Fruit fly (Drosophila melanogaster) whole organism, embryonic: Measurements from ENCODE around the gene CatB.

ENCODE experiments used
- ATbp ChIP-seq: fragments of 200-800 bp; sonication (Bioruptor generic); optimal IDR thresholded peaks from 2 replicates; lab custom pipeline; 2017; ENCODE audit warnings: missing biosample characterization, mild to moderate bottlenecking, missing genetic modification characterization, missing genetic modification reagents
- Atf6 ChIP-seq: fragments of 200-800 bp; sonication (Bioruptor generic); IDR thresholded peaks from 2 replicates; pipeline ENCODE4 v1.3.6; 2022; ENCODE audit warnings: missing biosample characterization, missing genetic modification characterization
- BtbVII ChIP-seq: fragments of 200-800 bp; sonication (Bioruptor generic); optimal IDR thresholded peaks from 3 replicates; lab custom pipeline; 2017; ENCODE audit warnings: missing biosample characterization, mild to moderate bottlenecking, missing genetic modification characterization
- CG10274 ChIP-seq: fragments of 200-800 bp; sonication (Bioruptor generic); optimal IDR thresholded peaks from 3 replicates; lab custom pipeline; 2017; ENCODE audit warnings: missing biosample characterization, mild to moderate bottlenecking, missing genetic modification characterization
- CG10959 ChIP-seq: fragments of 200-800 bp; sonication (Bioruptor generic); IDR thresholded peaks from 2 replicates; pipeline ENCODE4 v1.3.6; 2022; ENCODE audit warnings: missing biosample characterization, missing genetic modification characterization
- CG10979 ChIP-seq: fragments of 200-800 bp; sonication (Bioruptor generic); optimal IDR thresholded peaks from 2 replicates; lab custom pipeline; 2018; ENCODE audit warnings: missing biosample characterization, mild to moderate bottlenecking, missing genetic modification characterization, moderate library complexity
- CG14441 ChIP-seq: fragments of 200-800 bp; sonication (Bioruptor generic); IDR thresholded peaks from 2 replicates; pipeline ENCODE4 v1.3.6; 2022; ENCODE audit warnings: missing biosample characterization, missing genetic modification characterization
- CG15514 ChIP-seq: fragments of 200-800 bp; sonication (Bioruptor generic); optimal IDR thresholded peaks from 3 replicates; lab custom pipeline; 2017; ENCODE audit warnings: missing biosample characterization, missing genetic modification characterization, mild to moderate bottlenecking, moderate library complexity, missing genetic modification reagents
- CG17802 ChIP-seq: fragments of 200-800 bp; sonication (Bioruptor generic); optimal IDR thresholded peaks from 2 replicates; lab custom pipeline; 2018; ENCODE audit warnings: missing biosample characterization, mild to moderate bottlenecking, missing genetic modification characterization, moderate library complexity
- CG17829 ChIP-seq: fragments of 200-800 bp; optimal IDR thresholded peaks from 2 replicates; lab custom pipeline; 2019; ENCODE audit warnings: missing biosample characterization, mild to moderate bottlenecking, missing genetic modification characterization, moderate library complexity
- CG2875 ChIP-seq: fragments of 200-800 bp; sonication (Bioruptor generic); optimal IDR thresholded peaks from 2 replicates; lab custom pipeline; 2017; ENCODE audit warnings: missing biosample characterization, mild to moderate bottlenecking, missing genetic modification characterization, missing genetic modification reagents
- CG31365 ChIP-seq: fragments of 200-800 bp; sonication (Bioruptor generic); optimal IDR thresholded peaks from 2 replicates; lab custom pipeline; 2018; ENCODE audit warnings: missing biosample characterization, mild to moderate bottlenecking, missing genetic modification characterization
- CG34224 ChIP-seq: fragments of 200-800 bp; sonication (Bioruptor generic); IDR thresholded peaks from 3 replicates; pipeline ENCODE4 v1.3.6; 2022; ENCODE audit warnings: missing biosample characterization, missing genetic modification characterization; ENCODE audit not compliant: partially characterized antibody
- CG4360 ChIP-seq: fragments of 200-800 bp; sonication (Bioruptor generic); IDR thresholded peaks from 2 replicates; pipeline ENCODE4 v1.3.6; 2022; ENCODE audit warnings: missing biosample characterization, missing genetic modification characterization
- CG6813 ChIP-seq: fragments of 200-800 bp; sonication (Bioruptor generic); optimal IDR thresholded peaks from 2 replicates; lab custom pipeline; 2017; ENCODE audit warnings: missing biosample characterization, missing genetic modification characterization, mild to moderate bottlenecking, moderate library complexity, missing genetic modification reagents
- CG6854 ChIP-seq: fragments of 200-800 bp; sonication (Bioruptor generic); optimal IDR thresholded peaks from 3 replicates; lab custom pipeline; 2017; ENCODE audit warnings: missing biosample characterization, mild to moderate bottlenecking, missing genetic modification characterization
- CG9215 ChIP-seq: fragments of 200-800 bp; sonication (Bioruptor generic); IDR thresholded peaks from 2 replicates; pipeline ENCODE4 v1.3.6; 2022; ENCODE audit warnings: missing biosample characterization, missing genetic modification characterization
- CG9817 ChIP-seq: fragments of 200-800 bp; sonication (Bioruptor generic); optimal IDR thresholded peaks from 2 replicates; lab custom pipeline; 2018; ENCODE audit warnings: missing biosample characterization, mild to moderate bottlenecking, missing genetic modification characterization, moderate library complexity
- D ChIP-seq, 2 experiments: fragments of 200-800 bp in 1 of 2; fragments of >200 bp in 1 of 2; sonication (Bioruptor generic) in 1 of 2; optimal IDR thresholded peaks; 2 replicates in 1 of 2; 3 replicates in 1 of 2; lab custom pipeline; 2017; ENCODE audit warnings: mild to moderate bottlenecking in 1 of 2, missing biosample characterization in 1 of 2, missing genetic modification characterization in 1 of 2, missing genetic modification reagents in 1 of 2
- Dad ChIP-seq: fragments of 200-800 bp; sonication (Bioruptor generic); optimal IDR thresholded peaks from 3 replicates; lab custom pipeline; 2016; ENCODE audit warnings: missing biosample characterization, missing genetic modification characterization
- Dek ChIP-seq: fragments of 200-800 bp; sonication (Bioruptor generic); optimal IDR thresholded peaks from 3 replicates; lab custom pipeline; 2019; ENCODE audit warnings: missing biosample characterization, mild to moderate bottlenecking, missing genetic modification characterization, moderate library complexity
- Dref ChIP-seq: fragments of 200-800 bp; sonication (Bioruptor generic); IDR thresholded peaks from 2 replicates; pipeline ENCODE4 v1.3.6; 2022; ENCODE audit warnings: missing biosample characterization, missing genetic modification characterization
- E2f2 ChIP-seq: fragments of 200-800 bp; sonication (Bioruptor generic); IDR thresholded peaks from 2 replicates; pipeline ENCODE4 v1.3.6; 2022; ENCODE audit warnings: missing biosample characterization, missing genetic modification characterization
- H15 ChIP-seq: fragments of 200-800 bp; sonication (Bioruptor generic); IDR thresholded peaks from 3 replicates; pipeline ENCODE4 v1.3.6; 2022; ENCODE audit warnings: missing biosample characterization, missing genetic modification characterization
- Mrtf ChIP-seq: fragments of 200-800 bp; sonication (Bioruptor generic); IDR thresholded peaks from 3 replicates; pipeline ENCODE4 v1.3.6; 2022; ENCODE audit warnings: missing biosample characterization, missing genetic modification characterization
- Ptx1 ChIP-seq: fragments of 200-800 bp; sonication (Bioruptor generic); IDR thresholded peaks from 2 replicates; pipeline ENCODE4 v1.3.6; 2022; ENCODE audit warnings: missing biosample characterization, missing genetic modification characterization
- Ravus ChIP-seq: fragments of 200-800 bp; sonication (Bioruptor generic); IDR thresholded peaks from 2 replicates; pipeline ENCODE4 v1.3.6; 2022; ENCODE audit warnings: missing biosample characterization, missing genetic modification characterization
- Rx ChIP-seq: fragments of 200-800 bp; sonication (Bioruptor generic); IDR thresholded peaks from 2 replicates; pipeline ENCODE4 v1.3.6; 2022; ENCODE audit warnings: missing biosample characterization, missing genetic modification characterization
- Scr ChIP-seq: fragments of 200-800 bp; sonication (Bioruptor generic); IDR thresholded peaks from 2 replicates; pipeline ENCODE4 v1.3.6; 2022; ENCODE audit warnings: missing biosample characterization, missing genetic modification characterization; ENCODE audit not compliant: partially characterized antibody
- Sry-β ChIP-seq: fragments of 200-800 bp; sonication (Bioruptor generic); optimal IDR thresholded peaks from 2 replicates; lab custom pipeline; 2018; ENCODE audit warnings: missing biosample characterization, mild to moderate bottlenecking, missing genetic modification characterization, moderate library complexity
- Sry-δ ChIP-seq: fragments of 200-800 bp; sonication (Bioruptor generic); optimal IDR thresholded peaks from 2 replicates; lab custom pipeline; 2016; ENCODE audit warnings: missing biosample characterization, missing genetic modification characterization
- YL-1 ChIP-seq: fragments of 200-800 bp; sonication (Bioruptor generic); optimal IDR thresholded peaks from 3 replicates; lab custom pipeline; 2017; ENCODE audit warnings: missing biosample characterization, mild to moderate bottlenecking, missing genetic modification characterization
- ab ChIP-seq: fragments of 200-800 bp; sonication (Bioruptor generic); optimal IDR thresholded peaks from 2 replicates; lab custom pipeline; 2016; ENCODE audit warnings: missing biosample characterization, missing genetic modification characterization
- bsh ChIP-seq, 2 experiments: fragments of 200-800 bp; sonication (Bioruptor generic); optimal IDR thresholded peaks; 2 replicates each; lab custom pipeline; 2017 to 2018; ENCODE audit warnings: mild to moderate bottlenecking in 2 of 2, missing biosample characterization in 2 of 2, missing genetic modification characterization in 2 of 2, moderate library complexity in 1 of 2
- cato ChIP-seq: fragments of 200-800 bp; sonication (Bioruptor generic); optimal IDR thresholded peaks from 2 replicates; lab custom pipeline; 2016; ENCODE audit warnings: missing biosample characterization, missing genetic modification characterization, borderline replicate concordance
- chinmo ChIP-seq: fragments of 200-800 bp; sonication (Bioruptor generic); IDR thresholded peaks from 4 replicates; pipeline ENCODE4 v1.3.6; 2022; ENCODE audit warnings: missing biosample characterization, missing genetic modification characterization; ENCODE audit not compliant: partially characterized antibody
- corto ChIP-seq: fragments of 200-800 bp; sonication (Bioruptor generic); optimal IDR thresholded peaks from 2 replicates; lab custom pipeline; 2016; ENCODE audit warnings: missing biosample characterization, mild to moderate bottlenecking, missing genetic modification characterization, moderate library complexity
- disco-r ChIP-seq: fragments of 200-800 bp; sonication (Bioruptor generic); optimal IDR thresholded peaks from 2 replicates; lab custom pipeline; 2016; ENCODE audit warnings: missing biosample characterization, missing genetic modification characterization
- gce ChIP-seq: fragments of 200-800 bp; sonication (Bioruptor generic); IDR thresholded peaks from 3 replicates; pipeline ENCODE4 v1.3.6; 2022; ENCODE audit warnings: missing biosample characterization, missing genetic modification characterization
- gem ChIP-seq: fragments of 200-800 bp; sonication (Bioruptor generic); optimal IDR thresholded peaks from 2 replicates; lab custom pipeline; 2019; ENCODE audit warnings: missing biosample characterization, mild to moderate bottlenecking, missing genetic modification characterization, moderate library complexity
- her ChIP-seq: fragments of 200-800 bp; sonication (Bioruptor generic); optimal IDR thresholded peaks from 2 replicates; lab custom pipeline; 2016; ENCODE audit warnings: missing biosample characterization, missing genetic modification characterization
- maf-S ChIP-seq: fragments of 200-800 bp; sonication (Bioruptor generic); optimal IDR thresholded peaks from 2 replicates; lab custom pipeline; 2016; ENCODE audit warnings: missing biosample characterization, missing genetic modification characterization
- pfk ChIP-seq: fragments of 200-800 bp; sonication (Bioruptor generic); optimal IDR thresholded peaks from 2 replicates; lab custom pipeline; 2018; ENCODE audit warnings: missing biosample characterization, mild to moderate bottlenecking, missing genetic modification characterization, moderate library complexity
- pho ChIP-seq: fragments of 200-800 bp; sonication (Bioruptor generic); optimal IDR thresholded peaks from 2 replicates; lab custom pipeline; 2016; ENCODE audit warnings: missing biosample characterization, missing genetic modification characterization
- rib ChIP-seq: fragments of 200-800 bp; sonication (Bioruptor generic); IDR thresholded peaks from 2 replicates; pipeline ENCODE4 v1.3.6; 2022; ENCODE audit warnings: missing biosample characterization, missing genetic modification characterization
- sd ChIP-seq: fragments of 200-800 bp; sonication (Bioruptor generic); optimal IDR thresholded peaks from 3 replicates; lab custom pipeline; 2018; ENCODE audit warnings: missing biosample characterization, mild to moderate bottlenecking, missing genetic modification characterization, moderate library complexity
- tgo ChIP-seq: fragments of 200-800 bp; sonication (Bioruptor generic); IDR thresholded peaks from 3 replicates; pipeline ENCODE4 v1.3.6; 2022; ENCODE audit warnings: missing biosample characterization, missing genetic modification characterization
- trem ChIP-seq: fragments of 200-800 bp; optimal IDR thresholded peaks from 3 replicates; lab custom pipeline; 2019; ENCODE audit warnings: missing biosample characterization, mild to moderate bottlenecking, missing genetic modification characterization, moderate library complexity
- trh ChIP-seq: fragments of 200-800 bp; sonication (Bioruptor generic); optimal IDR thresholded peaks from 2 replicates; lab custom pipeline; 2016; ENCODE audit warnings: missing biosample characterization, missing genetic modification characterization
- wor ChIP-seq: fragments of 200-800 bp; sonication (Bioruptor generic); IDR thresholded peaks from 2 replicates; pipeline ENCODE4 v1.3.6; 2022; ENCODE audit warnings: missing biosample characterization, missing genetic modification characterization

CatB gene

dm6 chr2L:8735572-8735996 is 30.2 kb downstream of the CatB start (continued):
- TF ChIP-seq CG10274 (GFP tag; lab: Kevin White, UChicago) (no peak), CG6854 (peak; percentile 38), Sry-β (GFP tag; lab: Kevin White, UChicago) (no peak), H15 (no peak), CG9817 (no peak), gce (GFP tag; lab: Robert Waterston, UW) (no peak), CG4360 (GFP tag; lab: Robert Waterston, UW) (no peak), Dref (GFP tag; lab: Robert Waterston, UW) (no peak), pfk (GFP tag; lab: Kevin White, UChicago) (peak; percentile 10), Scr (GFP tag; lab: Robert Waterston, UW) (0 out of 2 replicates have a peak, but pooled peaks have one; percentile 21), chinmo (peak; percentile 99), CG2875 (GFP tag; lab: Kevin White, UChicago) (no peak), Rx (GFP tag; lab: Robert Waterston, UW) (no peak), BtbVII (peak; percentile 75), disco-r (peak; percentile 45), her (peak; percentile 70), trh (GFP tag; lab: Kevin White, UChicago) (no peak), ab (GFP tag; lab: Kevin White, UChicago) (no peak), D (optimal IDR thresholded peaks at IDR 0.05; lab: Kevin White, UChicago) (no peak), D (GFP tag; optimal IDR thresholded peaks at IDR 0.05; lab: Kevin White, UChicago) (no peak), rib (GFP tag; lab: Robert Waterston, UW) (peak; percentile 88; the same call in 1 of the 2 replicates), CG17802 (tag; lab: Kevin White, UChicago) (no peak), CG17829 (peak; percentile 25), maf-S (GFP tag; lab: Kevin White, UChicago) (no peak), wor (GFP tag; lab: Robert Waterston, UW) (no peak), E2f2 (GFP tag; lab: Robert Waterston, UW) (peak; percentile 32; the same call in 1 of the 2 replicates), Ravus (GFP tag; lab: Robert Waterston, UW) (peak; percentile 34; the same call in 1 of the 2 replicates), Atf6 (GFP tag; lab: Robert Waterston, UW) (peak; percentile 73), Ptx1 (GFP tag; lab: Robert Waterston, UW) (no peak), sd (tag; lab: Kevin White, UChicago) (peak; percentile 55), CG15514 (GFP tag; lab: Kevin White, UChicago) (peak; percentile 65), tgo (GFP tag; lab: Robert Waterston, UW) (no peak), corto (peak; percentile 30), ATbp (GFP tag; lab: Kevin White, UChicago) (no peak), trem (tag; lab: Kevin White, UChicago) (no peak), Dek (tag; lab: Kevin White, UChicago) (peak; percentile 17), CG9215 (no peak), Dad (no peak), CG10979 (no peak), gem (tag; lab: Kevin White, UChicago) (no peak), CG14441 (GFP tag; lab: Robert Waterston, UW) (no peak), CG31365 (peak; percentile 33), Mrtf (no peak), CG6813 (GFP tag; lab: Kevin White, UChicago) (peak; percentile 32), cato (GFP tag; lab: Kevin White, UChicago) (no peak), CG10959 (GFP tag; lab: Robert Waterston, UW) (no peak), Sry-δ (GFP tag; lab: Kevin White, UChicago) (no peak), CG34224 (GFP tag; lab: Robert Waterston, UW) (peak; percentile 60), bsh (GFP tag; optimal IDR thresholded peaks at IDR 0.05; lab: Kevin White, UChicago) (peak in 1 of 2 experiments; percentile 30), pho (GFP tag; lab: Kevin White, UChicago) (peak; percentile 22), YL-1 (GFP tag; lab: Kevin White, UChicago) (no peak)
